Fruit fly (Drosophila melanogaster) whole organism, wandering third instar larva: ENCODE data around the gene ed.

Experiments used
- CG9705 ChIP-seq: fragments of 200-800 bp; sonication (Bioruptor generic); optimal IDR thresholded peaks from 2 replicates; lab custom pipeline; 2018; ENCODE audit warnings: missing biosample characterization, mild to moderate bottlenecking, missing genetic modification characterization
- CrebA ChIP-seq: fragments of 200-800 bp; sonication (Bioruptor generic); optimal IDR thresholded peaks from 2 replicates; lab custom pipeline; 2016; ENCODE audit warnings: missing biosample characterization, mild to moderate bottlenecking, missing genetic modification characterization, borderline replicate concordance
- Dfd ChIP-seq: fragments of >200 bp; optimal IDR thresholded peaks from 2 replicates; lab custom pipeline; 2017; ENCODE audit warnings: missing biosample characterization, missing genetic modification characterization
- Dif ChIP-seq: fragments of 200-275, 200-300 bp; sonication (Bioruptor generic); optimal IDR thresholded peaks from 2 replicates; lab custom pipeline; 2018; ENCODE audit warnings: missing biosample characterization, missing genetic modification characterization; ENCODE audit not compliant: partially characterized antibody
- GATAd ChIP-seq: sonication (Bioruptor generic); optimal IDR thresholded peaks from 2 replicates; lab custom pipeline; 2016; ENCODE audit warnings: missing biosample characterization, missing genetic modification characterization
- HLH106 ChIP-seq: fragments of 200-800 bp; optimal IDR thresholded peaks from 3 replicates; lab custom pipeline; 2019; ENCODE audit warnings: missing biosample characterization, mild to moderate bottlenecking, missing genetic modification characterization, moderate library complexity
- Hnf4 ChIP-seq: fragments of 200-800 bp; sonication (Bioruptor generic); optimal IDR thresholded peaks from 2 replicates; lab custom pipeline; 2016; ENCODE audit warnings: missing biosample characterization, mild to moderate bottlenecking, missing genetic modification characterization
- Hr78 ChIP-seq: fragments of >200 bp; optimal IDR thresholded peaks from 2 replicates; lab custom pipeline; 2017; ENCODE audit warnings: missing biosample characterization, missing genetic modification characterization
- Hr83 ChIP-seq: fragments of 200-300 bp; sonication (Bioruptor generic); optimal IDR thresholded peaks from 2 replicates; lab custom pipeline; 2016; ENCODE audit warnings: missing biosample characterization, mild to moderate bottlenecking, missing genetic modification characterization, moderate library complexity; ENCODE audit not compliant: poor library complexity, severe bottlenecking
- Mio ChIP-seq: sonication (Bioruptor generic); optimal IDR thresholded peaks from 2 replicates; lab custom pipeline; 2016; ENCODE audit warnings: missing biosample characterization, missing genetic modification characterization
- N ChIP-seq: fragments of >200 bp; optimal IDR thresholded peaks from 2 replicates; lab custom pipeline; 2018; ENCODE audit warnings: missing biosample characterization, missing external identifiers, missing genetic modification characterization
- OdsH ChIP-seq: fragments of 200-800 bp; sonication (Bioruptor generic); optimal IDR thresholded peaks from 2 replicates; lab custom pipeline; 2016; ENCODE audit warnings: missing biosample characterization, mild to moderate bottlenecking, missing genetic modification characterization
- Sp1 ChIP-seq: fragments of 200-800 bp; sonication (Bioruptor generic); optimal IDR thresholded peaks from 3 replicates; lab custom pipeline; 2019; ENCODE audit warnings: missing biosample characterization, mild to moderate bottlenecking, missing genetic modification characterization, moderate library complexity
- Vsx2 ChIP-seq: fragments of 200-300, 225-300 bp; sonication (Bioruptor generic); optimal IDR thresholded peaks from 2 replicates; lab custom pipeline; 2018; ENCODE audit warnings: missing biosample characterization, missing genetic modification characterization; ENCODE audit not compliant: partially characterized antibody
- br ChIP-seq: fragments of 200-800 bp; sonication (Bioruptor generic); optimal IDR thresholded peaks from 2 replicates; lab custom pipeline; 2016; ENCODE audit warnings: missing biosample characterization, missing genetic modification characterization
- dl ChIP-seq, 2 experiments: fragments of 175-275, 200-275 bp in 1 of 2; fragments of 200-275 bp in 1 of 2; sonication (Bioruptor generic); optimal IDR thresholded peaks; lab custom pipeline; 2018; ENCODE audit warnings: mild to moderate bottlenecking in 2 of 2, missing biosample characterization in 2 of 2, missing genetic modification characterization in 2 of 2, moderate library complexity in 2 of 2; ENCODE audit not compliant: partially characterized antibody in 2 of 2, insufficient read depth in 1 of 2
- dmrt93B ChIP-seq: fragments of 200-800 bp; sonication (Bioruptor generic); optimal IDR thresholded peaks from 2 replicates; lab custom pipeline; 2018; ENCODE audit warnings: missing biosample characterization, mild to moderate bottlenecking, missing genetic modification characterization
- dsf ChIP-seq: sonication (Bioruptor generic); optimal IDR thresholded peaks from 2 replicates; lab custom pipeline; 2016; ENCODE audit warnings: missing biosample characterization, missing genetic modification characterization, borderline replicate concordance
- ey ChIP-seq: fragments of 200-800 bp; sonication (Bioruptor generic); optimal IDR thresholded peaks from 2 replicates; lab custom pipeline; 2016; ENCODE audit warnings: missing biosample characterization, missing genetic modification characterization
- foxo ChIP-seq, 2 experiments: fragments of 200-800 bp; sonication (Bioruptor generic); optimal IDR thresholded peaks; 2 replicates in 1 of 2; 3 replicates in 1 of 2; lab custom pipeline; 2016 to 2017; ENCODE audit warnings: missing biosample characterization in 2 of 2, missing genetic modification characterization in 2 of 2
- fru ChIP-seq: fragments of 200-800 bp; sonication (Bioruptor generic); optimal IDR thresholded peaks from 3 replicates; lab custom pipeline; 2016; ENCODE audit warnings: missing biosample characterization, mild to moderate bottlenecking, missing genetic modification characterization
- h ChIP-seq: fragments of 200-800 bp; sonication (Bioruptor generic); optimal IDR thresholded peaks from 3 replicates; lab custom pipeline; 2016; ENCODE audit warnings: missing biosample characterization, mild to moderate bottlenecking, missing genetic modification characterization
- jim ChIP-seq: fragments of 175-275, 200-325 bp; sonication (Bioruptor generic); optimal IDR thresholded peaks from 2 replicates; lab custom pipeline; 2016; ENCODE audit warnings: missing biosample characterization, mild to moderate bottlenecking, missing genetic modification characterization
- lola ChIP-seq: fragments of >200 bp; optimal IDR thresholded peaks from 2 replicates; lab custom pipeline; 2017; ENCODE audit warnings: missing biosample characterization, missing genetic modification characterization
- psq ChIP-seq: fragments of 200-800 bp; sonication (Bioruptor generic); optimal IDR thresholded peaks from 3 replicates; lab custom pipeline; 2017; ENCODE audit warnings: missing biosample characterization, mild to moderate bottlenecking, missing genetic modification characterization, moderate library complexity
- rgr ChIP-seq: fragments of 200-800 bp; sonication (Bioruptor generic); optimal IDR thresholded peaks from 3 replicates; lab custom pipeline; 2016; ENCODE audit warnings: missing biosample characterization, mild to moderate bottlenecking, missing genetic modification characterization
- sv ChIP-seq: fragments of 200-800 bp; sonication (Bioruptor generic); optimal IDR thresholded peaks from 3 replicates; lab custom pipeline; 2016; ENCODE audit warnings: missing biosample characterization, missing genetic modification characterization
- tai ChIP-seq: sonication (Bioruptor generic); optimal IDR thresholded peaks from 2 replicates; lab custom pipeline; 2016; ENCODE audit warnings: missing biosample characterization, missing genetic modification characterization
- usp ChIP-seq: fragments of >200 bp; optimal IDR thresholded peaks from 2 replicates; lab custom pipeline; 2017; ENCODE audit warnings: missing biosample characterization, missing genetic modification characterization
- woc ChIP-seq: sonication (Bioruptor generic); optimal IDR thresholded peaks from 2 replicates; lab custom pipeline; 2016; ENCODE audit warnings: missing biosample characterization, mild to moderate bottlenecking, missing genetic modification characterization

Gene ed

dm6 chr2L:4084166-4084565, 53.0 kb downstream of the ed start:
- TF ChIP-seq fru (GFP tag; lab: Kevin White, UChicago), result no peak
- TF ChIP-seq CG9705, result no peak
- no peak for TF ChIP-seq N
- no peak for TF ChIP-seq Hr83 (GFP tag; lab: Kevin White, UChicago)
- TF ChIP-seq Hnf4 (GFP tag; lab: Kevin White, UChicago), result no peak
- no peak for TF ChIP-seq usp (GFP tag; lab: Kevin White, UChicago)

dm6 chr2L:4089613-4090012, 58.4 kb downstream of the ed start:
- no peak for TF ChIP-seq h
- TF ChIP-seq Hr78 (GFP tag; lab: Kevin White, UChicago), result no peak
- TF ChIP-seq Dfd, result peak; percentile 56
- no peak for TF ChIP-seq CG9705
- no peak for TF ChIP-seq woc (GFP tag; lab: Kevin White, UChicago)
- no peak for TF ChIP-seq jim
- TF ChIP-seq, all 38 proteins: peak for 1

dm6 chr2L:4091720-4092119, 60.5 kb downstream of the ed start:
- TF ChIP-seq fru (GFP tag; lab: Kevin White, UChicago) (no peak), Hr83 (GFP tag; lab: Kevin White, UChicago) (no peak), CG9705 (no peak), Mio (GFP tag; lab: Kevin White, UChicago) (no peak), Dif (GFP tag; lab: Kevin White, UChicago) (no peak), dsf (GFP tag; lab: Kevin White, UChicago) (no peak), Vsx2 (GFP tag; lab: Kevin White, UChicago) (no peak), Dfd (no peak), woc (GFP tag; lab: Kevin White, UChicago) (no peak), CrebA (no peak), lola (GFP tag; lab: Kevin White, UChicago) (no peak), dl (GFP tag; optimal IDR thresholded peaks at IDR 0.05; lab: Kevin White, UChicago; ENCODE audit: insufficient read depth in 1 of 2, partially characterized antibody in 2 of 2) (no peak), GATAd (no peak), Hnf4 (GFP tag; lab: Kevin White, UChicago) (no peak), dmrt93B (GFP tag; lab: Kevin White, UChicago) (no peak), tai (GFP tag; lab: Kevin White, UChicago) (no peak), jim (no peak)

DNA sequence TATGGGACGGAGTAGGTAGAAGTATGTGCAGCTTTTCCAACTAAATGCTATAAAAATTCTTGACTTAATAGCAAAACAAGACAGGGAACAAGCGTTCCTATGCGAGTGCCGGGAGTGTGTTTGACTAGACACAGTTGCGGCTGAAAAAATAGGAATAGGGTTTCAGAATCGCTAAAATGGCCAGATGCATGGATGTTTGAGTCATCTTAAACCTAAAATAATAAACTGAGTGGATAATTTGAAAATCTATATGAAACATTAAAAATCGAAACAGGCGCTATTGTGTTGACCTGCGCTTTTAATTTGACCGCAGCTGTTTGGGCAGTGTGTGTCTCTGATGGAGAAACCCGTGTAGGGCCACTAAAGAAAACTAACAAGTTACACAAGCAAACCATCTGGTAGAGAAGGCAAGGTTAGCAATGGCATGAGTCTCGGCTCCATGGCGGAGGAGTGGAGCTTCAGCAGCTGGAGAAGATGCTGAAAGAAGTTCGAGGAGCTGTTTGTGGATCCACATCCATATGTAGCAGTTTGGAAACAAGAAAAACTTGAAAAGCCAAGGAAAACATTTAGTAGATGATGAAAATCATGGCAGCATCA, 62.6 kb downstream of the ed start:
- TF ChIP-seq foxo (GFP tag; optimal IDR thresholded peaks at IDR 0.05; lab: Kevin White, UChicago) (peak in 1 of 2 experiments; percentile 23), lola (GFP tag; lab: Kevin White, UChicago) (no peak), ey (peak; percentile 13), sv (GFP tag; lab: Kevin White, UChicago) (peak; percentile 59)

DNA sequence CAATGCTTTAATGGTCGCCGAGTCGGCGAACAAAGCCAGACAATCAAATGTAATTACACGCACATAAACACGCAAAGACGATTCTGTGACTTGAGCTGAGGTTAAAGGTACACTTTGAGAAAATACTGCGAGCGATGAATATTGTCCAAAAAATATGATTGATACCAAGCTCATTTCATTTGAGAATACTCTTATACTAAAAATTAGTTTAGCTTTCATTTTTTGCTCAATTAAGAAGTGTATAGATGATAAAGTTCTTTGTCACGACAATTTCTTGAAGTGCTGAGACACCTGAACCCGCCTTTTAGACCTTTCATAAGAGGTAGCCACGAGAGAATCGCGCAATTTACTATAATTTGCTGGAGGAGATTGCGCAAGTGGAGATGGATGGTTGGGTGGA, 65.4 kb downstream of the ed start:
- TF ChIP-seq fru (GFP tag; lab: Kevin White, UChicago) (peak; percentile 20), woc (GFP tag; lab: Kevin White, UChicago) (peak; percentile 38), ey (peak; percentile 41), rgr (GFP tag; lab: Kevin White, UChicago) (peak; percentile 26), dl (GFP tag; optimal IDR thresholded peaks at IDR 0.05; lab: Kevin White, UChicago; ENCODE audit: insufficient read depth in 1 of 2, partially characterized antibody in 2 of 2) (no peak), Hnf4 (GFP tag; lab: Kevin White, UChicago) (peak; percentile 15), OdsH (GFP tag; lab: Kevin White, UChicago) (peak; percentile 2), Sp1 (peak; percentile 8), CG9705 (no peak), foxo (GFP tag; optimal IDR thresholded peaks at IDR 0.05; lab: Kevin White, UChicago) (peak in 1 of 2 experiments; percentile 22), br (GFP tag; lab: Kevin White, UChicago) (no peak), h (peak; percentile 42), HLH106 (peak; percentile 21), psq (GFP tag; lab: Kevin White, UChicago) (no peak)
- TF ChIP-seq, all 38 proteins: peak for 10
